Fruit fly (Drosophila melanogaster): ENCODE results near the gene MFS10.

Gene MFS10

dm6 chrX:13143100-13143499 is 14.3 kb downstream of the MFS10 start (continued):
- TF ChIP-seq Ptx1 (GFP tag; IDR thresholded peaks at IDR 0.05) (peak; percentile 66), CG10209 (GFP tag; optimal IDR thresholded peaks at IDR 0.05) (peak; percentile 36), ken (GFP tag; IDR thresholded peaks at IDR 0.05) (no peak), lola (GFP tag; optimal IDR thresholded peaks at IDR 0.05) (peak in 1 of 3 experiments; percentile 18), sqz (GFP tag; optimal IDR thresholded peaks at IDR 0.05) (no peak), knrl (GFP tag; IDR thresholded peaks at IDR 0.05; ENCODE audit: partially characterized antibody) (no peak), stc (GFP tag; IDR thresholded peaks at IDR 0.05) (no peak; the same call in 1 of the 2 replicates), az2 (GFP tag; optimal IDR thresholded peaks at IDR 0.05) (peak; percentile 34), nerfin-2 (GFP tag; IDR thresholded peaks at IDR 0.05; ENCODE audit: partially characterized antibody) (no peak), CG10274 (GFP tag; optimal IDR thresholded peaks at IDR 0.05) (no peak), sug (tag; optimal IDR thresholded peaks at IDR 0.05) (no peak), Dll (GFP tag; IDR thresholded peaks at IDR 0.05; ENCODE audit: partially characterized antibody) (no peak), B-H2 (GFP tag; optimal IDR thresholded peaks at IDR 0.05) (no peak), Fer3 (tag; optimal IDR thresholded peaks at IDR 0.05) (peak; percentile 25), CG11504 (tag; optimal IDR thresholded peaks at IDR 0.05) (peak; percentile 67), Atf6 (GFP tag; IDR thresholded peaks at IDR 0.05) (no peak; the same call in 1 of the 2 replicates), CG7963 (GFP tag; IDR thresholded peaks at IDR 0.05; ENCODE audit: partially characterized antibody) (no peak), grau (tag; optimal IDR thresholded peaks at IDR 0.05) (peak; percentile 35), oc (tag; optimal IDR thresholded peaks at IDR 0.05) (peak; percentile 37), kay (GFP tag; optimal IDR thresholded peaks at IDR 0.05) (no peak), HmgZ (tag; optimal IDR thresholded peaks at IDR 0.05) (no peak), CG12219 (GFP tag; optimal IDR thresholded peaks at IDR 0.05) (peak; percentile 29), CG12659 (GFP tag; optimal IDR thresholded peaks at IDR 0.05) (peak; percentile 25), fd102C (GFP tag; optimal IDR thresholded peaks at IDR 0.05) (peak; percentile 10), so (GFP tag; IDR thresholded peaks at IDR 0.05) (0 out of 3 replicates have a peak, but pooled peaks have one; percentile 13), CG12299 (tag; optimal IDR thresholded peaks at IDR 0.05) (no peak), CG9797 (GFP tag; optimal IDR thresholded peaks at IDR 0.05) (no peak), Dad (GFP tag; optimal IDR thresholded peaks at IDR 0.05) (no peak), Doc3 (GFP tag; IDR thresholded peaks at IDR 0.05; ENCODE audit: partially characterized antibody) (no peak), CG8388 (GFP tag; optimal IDR thresholded peaks at IDR 0.05) (peak; percentile 0), HLH54F (GFP tag; optimal IDR thresholded peaks at IDR 0.05) (no peak), chinmo (GFP tag; IDR thresholded peaks at IDR 0.05; ENCODE audit: partially characterized antibody) (no peak), CG8290 (GFP tag; optimal IDR thresholded peaks at IDR 0.05) (no peak), CG8290 (tag; optimal IDR thresholded peaks at IDR 0.05) (no peak), cg (GFP tag; optimal IDR thresholded peaks at IDR 0.05) (no peak), grn (GFP tag; optimal IDR thresholded peaks at IDR 0.05) (no peak), sd (tag; optimal IDR thresholded peaks at IDR 0.05) (no peak), aop (GFP tag; IDR thresholded peaks at IDR 0.05) (no peak), CG2116 (GFP tag; optimal IDR thresholded peaks at IDR 0.05) (no peak), CG14441 (GFP tag; IDR thresholded peaks at IDR 0.05) (0 out of 2 replicates have a peak, but pooled peaks have one; percentile 53), Ada2b (GFP tag; IDR thresholded peaks at IDR 0.05) (peak; percentile 63), HLH3B (GFP tag; IDR thresholded peaks at IDR 0.05) (peak; percentile 56), Fer1 (GFP tag; optimal IDR thresholded peaks at IDR 0.05) (no peak), Tbp (GFP tag; optimal IDR thresholded peaks at IDR 0.05) (no peak), Meics (GFP tag; optimal IDR thresholded peaks at IDR 0.05) (no peak), ERR (GFP tag; optimal IDR thresholded peaks at IDR 0.05) (no peak), Sox102F (GFP tag; optimal IDR thresholded peaks at IDR 0.05) (peak; percentile 70), insv (GFP tag; optimal IDR thresholded peaks at IDR 0.05) (no peak), Sox100B (GFP tag; optimal IDR thresholded peaks at IDR 0.05) (peak; percentile 45), sisA (GFP tag; IDR thresholded peaks at IDR 0.05) (0 out of 2 replicates have a peak, but pooled peaks have one; percentile 40), br (optimal IDR thresholded peaks at IDR 0.05) (no peak)

All from whole organism, embryonic.